Worm (Caenorhabditis elegans) whole organism, L4 larva: ENCODE measurements around the gene abhd-3.1.

Experiments
- F10B5.3 ChIP-seq: sonication (generic microtip); optimal IDR thresholded peaks from 2 replicates; lab custom pipeline; 2016; ENCODE audit warnings: mild to moderate bottlenecking, missing genetic modification characterization, missing compliant biosample characterization
- F49E8.2 ChIP-seq: sonication (generic microtip); optimal IDR thresholded peaks from 2 replicates; lab custom pipeline; 2016; ENCODE audit warnings: missing compliant biosample characterization, mild to moderate bottlenecking, missing genetic modification characterization, borderline replicate concordance
- T26A8.4 ChIP-seq: fragments of 200-800 bp; sonication (Bioruptor generic); IDR thresholded peaks from 2 replicates; pipeline ENCODE4 v1.3.6; 2022; ENCODE audit warnings: missing genetic modification characterization, missing compliant biosample characterization
- aha-1 ChIP-seq: fragments of 150-350 bp; peaks from one replicate; lab custom pipeline; 2014; ENCODE audit warnings: missing biosample characterization, missing genetic modification characterization
- ceh-28 ChIP-seq: fragments of 150-350 bp; optimal IDR thresholded peaks from 2 replicates; lab custom pipeline; 2014; ENCODE audit warnings: missing biosample characterization, missing genetic modification reagents, missing genetic modification characterization
- ctbp-1 ChIP-seq: fragments of 200-800 bp; sonication (Bioruptor generic); IDR thresholded peaks from 2 replicates; pipeline ENCODE4 v1.3.6; 2022; ENCODE audit warnings: missing genetic modification reagents, missing genetic modification characterization, missing compliant biosample characterization
- dve-1 ChIP-seq: sonication (generic microtip); optimal IDR thresholded peaks from 2 replicates; lab custom pipeline; 2017; ENCODE audit warnings: antibody characterized with exemption, mild to moderate bottlenecking, missing genetic modification characterization, missing compliant biosample characterization; ENCODE audit not compliant: insufficient read depth
- fkh-10 ChIP-seq: fragments of 150-350 bp; optimal IDR thresholded peaks from 2 replicates; lab custom pipeline; 2014; ENCODE audit warnings: missing biosample characterization, missing genetic modification reagents, missing genetic modification characterization
- hmg-1.1 ChIP-seq: fragments of 200-800 bp; sonication (Bioruptor generic); IDR thresholded peaks from 2 replicates; pipeline ENCODE4 v1.3.6; 2022; ENCODE audit warnings: missing genetic modification reagents, missing genetic modification characterization, missing compliant biosample characterization
- lin-1 ChIP-seq: fragments of 200-800 bp; sonication (Bioruptor generic); IDR thresholded peaks from 2 replicates; pipeline ENCODE4 v1.3.6; 2022; ENCODE audit warnings: missing genetic modification reagents, missing genetic modification characterization, missing compliant biosample characterization
- lin-29 ChIP-seq: fragments of 200-800 bp; sonication (Bioruptor generic); IDR thresholded peaks from 2 replicates; pipeline ENCODE4 v1.3.6; 2022; ENCODE audit warnings: missing genetic modification reagents, missing genetic modification characterization, missing compliant biosample characterization
- lir-3 ChIP-seq: sonication (generic microtip); optimal IDR thresholded peaks from 2 replicates; lab custom pipeline; 2016; ENCODE audit warnings: mild to moderate bottlenecking, missing genetic modification characterization, missing compliant biosample characterization
- lsy-2 ChIP-seq, 2 experiments: fragments of 150-350 bp in 1 of 2; sonication (generic microtip) in 1 of 2; optimal IDR thresholded peaks; 2 replicates each; lab custom pipeline; 2014 to 2017; ENCODE audit warnings: missing biosample characterization in 2 of 2, missing genetic modification characterization in 2 of 2
- mdl-1 ChIP-seq, 2 experiments: fragments of 150-350 bp in 1 of 2; sonication (generic microtip) in 1 of 2; optimal IDR thresholded peaks; 2 replicates each; lab custom pipeline; 2014 to 2017; ENCODE audit warnings: missing biosample characterization in 2 of 2, missing genetic modification characterization in 2 of 2
- mep-1 ChIP-seq: fragments of 150-350 bp; sonication (generic microtip); optimal IDR thresholded peaks from 3 replicates; lab custom pipeline; 2014; ENCODE audit warnings: missing biosample characterization, missing genetic modification characterization
- mes-2 ChIP-seq: sonication (generic microtip); optimal IDR thresholded peaks from 2 replicates; lab custom pipeline; 2016; ENCODE audit warnings: missing genotype, mild to moderate bottlenecking, missing genetic modification characterization, missing compliant biosample characterization; ENCODE audit not compliant: poor library complexity, severe bottlenecking
- mxl-3 ChIP-seq: fragments of 200-800 bp; sonication (Bioruptor generic); optimal IDR thresholded peaks from 2 replicates; lab custom pipeline; 2018; ENCODE audit warnings: mild to moderate bottlenecking, missing genetic modification characterization, missing compliant biosample characterization
- nhr-25 ChIP-seq: sonication (generic microtip); optimal IDR thresholded peaks from 2 replicates; lab custom pipeline; 2017; ENCODE audit warnings: missing genetic modification characterization, mild to moderate bottlenecking, missing compliant biosample characterization, antibody characterized with exemption, moderate library complexity, borderline replicate concordance; ENCODE audit not compliant: insufficient read depth
- nhr-28 ChIP-seq: fragments of 150-350 bp; optimal IDR thresholded peaks from 2 replicates; lab custom pipeline; 2014; ENCODE audit warnings: missing biosample characterization, missing genetic modification characterization
- nhr-41 ChIP-seq: fragments of 200-800 bp; sonication (Bioruptor generic); IDR thresholded peaks from 2 replicates; pipeline ENCODE4 v1.3.6; 2022; ENCODE audit warnings: missing genetic modification reagents, missing genetic modification characterization, missing compliant biosample characterization
- pqm-1 ChIP-seq: sonication (generic microtip); optimal IDR thresholded peaks from 2 replicates; lab custom pipeline; 2017; ENCODE audit warnings: missing biosample characterization, missing genetic modification characterization
- saeg-2 ChIP-seq: fragments of 200-800 bp; sonication (Bioruptor generic); IDR thresholded peaks from 2 replicates; pipeline ENCODE4 v1.3.6; 2022; ENCODE audit warnings: missing genetic modification reagents, missing genetic modification characterization, missing compliant biosample characterization
- snpc-1.2 ChIP-seq: fragments of 200-800 bp; sonication (Bioruptor generic); IDR thresholded peaks from 2 replicates; pipeline ENCODE4 v1.3.6; 2022; ENCODE audit warnings: missing genetic modification reagents, missing genetic modification characterization, missing compliant biosample characterization
- spr-1 ChIP-seq: sonication (generic microtip); optimal IDR thresholded peaks from 2 replicates; lab custom pipeline; 2016; ENCODE audit warnings: mild to moderate bottlenecking, missing genetic modification characterization, missing compliant biosample characterization
- spr-3 ChIP-seq: fragments of 200-800 bp; sonication (Bioruptor generic); optimal IDR thresholded peaks from 2 replicates; lab custom pipeline; 2018; ENCODE audit warnings: mild to moderate bottlenecking, missing genetic modification characterization, missing compliant biosample characterization
- tag-97 ChIP-seq: fragments of 200-800 bp; sonication (Bioruptor generic); IDR thresholded peaks from 2 replicates; pipeline ENCODE4 v1.3.6; 2022; ENCODE audit warnings: missing genetic modification characterization, missing compliant biosample characterization
- unc-62 ChIP-seq, 3 experiments: fragments of 150-350 bp in 1 of 3; sonication (generic microtip); optimal IDR thresholded peaks in 2 of 3; peaks in 1 of 3; 1 replicate in 1 of 3; 2 replicates in 2 of 3; lab custom pipeline; 2014 to 2017; ENCODE audit warnings: missing biosample characterization in 3 of 3, missing genetic modification characterization in 3 of 3, missing genetic modification reagents in 3 of 3, missing genotype in 1 of 3
- zip-2 ChIP-seq: fragments of 150-350 bp; optimal IDR thresholded peaks from 2 replicates; lab custom pipeline; 2014; ENCODE audit warnings: missing biosample characterization, missing genetic modification characterization
- ztf-11 ChIP-seq: fragments of 150-350 bp; optimal IDR thresholded peaks from 2 replicates; lab custom pipeline; 2014; ENCODE audit warnings: missing biosample characterization, missing genetic modification characterization

The abhd-3.1 gene

ce11 chrV:19955171-19955570 is at the start of gene abhd-3.1:
abhd-3.1 (plus strand) TSS chrV:19955488.
- TF ChIP-seq zip-2 (tag; lab: Kevin White, UChicago), result no peak
- no peak for TF ChIP-seq lin-1
- no peak for TF ChIP-seq lir-3
- TF ChIP-seq mep-1 (tag; lab: Kevin White, UChicago), result peak; percentile 3
- TF ChIP-seq dve-1 (tag; lab: Kevin White, UChicago), result no peak
- TF ChIP-seq ctbp-1 (GFP tag; lab: Robert Waterston, UW), result no peak
- TF ChIP-seq nhr-28 (tag; lab: Kevin White, UChicago), result peak; percentile 22
- TF ChIP-seq nhr-41 (GFP tag; lab: Robert Waterston, UW), result no peak
- TF ChIP-seq F49E8.2 (tag; lab: Kevin White, UChicago), result no peak
- TF ChIP-seq unc-62 (GFP tag; optimal IDR thresholded peaks at IDR 0.05 in 1 of 2; lab: Kevin White, UChicago), result peak in 1 of 2 experiments; percentile 32
- TF ChIP-seq unc-62 (tag; optimal IDR thresholded peaks at IDR 0.05; lab: Kevin White, UChicago), result no peak
- no peak for TF ChIP-seq fkh-10
- peak; percentile 91 for TF ChIP-seq aha-1 (tag; lab: Kevin White, UChicago)

- TF ChIP-seq ceh-28 (tag; lab: Kevin White, UChicago) (peak; percentile 77), unc-62 (GFP tag; optimal IDR thresholded peaks at IDR 0.05 in 1 of 2; lab: Kevin White, UChicago) (peak in 1 of 2 experiments; percentile 44), unc-62 (tag; optimal IDR thresholded peaks at IDR 0.05; lab: Kevin White, UChicago) (no peak), lin-29 (GFP tag; lab: Robert Waterston, UW) (no peak), spr-1 (tag; lab: Kevin White, UChicago) (no peak)
- TF ChIP-seq, all 104 proteins: peak for 2
Measured at ce11 chrV:19905988-19906387, 49.3 kb upstream of the abhd-3.1 start.

ce11 chrV:19907365-19907764 is 47.9 kb upstream of the abhd-3.1 start, which contains the start of gene fars-2:
fars-2 (minus strand) TSS chrV:19907434.
- TF ChIP-seq F10B5.3 (tag; lab: Kevin White, UChicago) (no peak), ceh-28 (tag; lab: Kevin White, UChicago) (peak; percentile 79), snpc-1.2 (GFP tag; lab: Robert Waterston, UW) (no peak), tag-97 (no peak)

- TF ChIP-seq spr-3 (GFP tag; lab: Kevin White, UChicago), result no peak
- TF ChIP-seq F10B5.3 (tag; lab: Kevin White, UChicago), result no peak
- no peak for TF ChIP-seq nhr-25 (tag; lab: Kevin White, UChicago)
- peak; percentile 35 for TF ChIP-seq mxl-3
- TF ChIP-seq lin-1, result no peak
- peak in 1 of 2 experiments; percentile 48 for TF ChIP-seq mdl-1 (tag; optimal IDR thresholded peaks at IDR 0.05; lab: Kevin White, UChicago)
- TF ChIP-seq mes-2, result peak; percentile 49
- no peak for TF ChIP-seq fkh-10
- no peak for TF ChIP-seq pqm-1 (tag; lab: Kevin White, UChicago)
- TF ChIP-seq lsy-2 (tag; optimal IDR thresholded peaks at IDR 0.05; lab: Kevin White, UChicago), result peak in 1 of 2 experiments; percentile 35
- TF ChIP-seq ztf-11 (tag; lab: Kevin White, UChicago), result no peak
- TF ChIP-seq hmg-1.1, result peak; percentile 42; the same call in 1 of the 2 replicates
- TF ChIP-seq tag-97, result no peak
- TF ChIP-seq T26A8.4 (GFP tag; lab: Robert Waterston, UW), result no peak
- no peak for TF ChIP-seq saeg-2 (GFP tag; lab: Robert Waterston, UW)
- TF ChIP-seq, all 104 proteins: peak for 5
Measured at ce11 chrV:19908854-19909253, 46.4 kb upstream of the abhd-3.1 start.

- peak; percentile 3 for TF ChIP-seq ceh-28 (tag; lab: Kevin White, UChicago)
Measured at ce11 chrV:19909435-19909834, 45.9 kb upstream of the abhd-3.1 start.
